Worm (Caenorhabditis elegans) whole organism, midembryonic: ENCODE results near the gene srx-2.

Experiments
- T22C8.4 ChIP-seq: fragments of 200-800 bp; sonication (Bioruptor generic); IDR thresholded peaks from 2 replicates; pipeline ENCODE4 v1.3.6; 2022; ENCODE audit warnings: missing genetic modification characterization, missing compliant biosample characterization
- cog-1 ChIP-seq: sonication (generic microtip); optimal IDR thresholded peaks from 2 replicates; lab custom pipeline; 2016; ENCODE audit warnings: missing genetic modification characterization, missing compliant biosample characterization
- flt-1 ChIP-seq: fragments of 200-800 bp; sonication (Bioruptor generic); IDR thresholded peaks from 2 replicates; pipeline ENCODE4 v1.3.6; 2022; ENCODE audit warnings: missing genetic modification characterization, missing compliant biosample characterization
- klf-2 ChIP-seq: fragments of 200-800 bp; sonication (Bioruptor generic); conservative IDR thresholded peaks from 2 replicates; pipeline ENCODE4 v1.3.6; 2022; ENCODE audit warnings: missing genetic modification reagents, missing genetic modification characterization, missing compliant biosample characterization
- med-1 ChIP-seq: sonication (generic microtip); optimal IDR thresholded peaks from 2 replicates; lab custom pipeline; 2017; ENCODE audit warnings: missing genetic modification characterization, mild to moderate bottlenecking, missing compliant biosample characterization, antibody characterized with exemption, missing genetic modification reagents; ENCODE audit not compliant: insufficient read depth
- ref-1 ChIP-seq: fragments of 200-800 bp; sonication (Bioruptor generic); conservative IDR thresholded peaks from 2 replicates; pipeline ENCODE4 v1.3.6; 2022; ENCODE audit warnings: missing genetic modification reagents, missing genetic modification characterization, missing compliant biosample characterization
- tab-1 ChIP-seq: fragments of 200-800 bp; sonication (Bioruptor generic); IDR thresholded peaks from 2 replicates; pipeline ENCODE4 v1.3.6; 2022; ENCODE audit warnings: missing genetic modification characterization, missing compliant biosample characterization
- ztf-23 ChIP-seq: fragments of 200-800 bp; sonication (Bioruptor generic); IDR thresholded peaks from 2 replicates; pipeline ENCODE4 v1.3.6; 2022; ENCODE audit warnings: missing genetic modification reagents, missing genetic modification characterization, missing compliant biosample characterization
- ztf-29 ChIP-seq: fragments of 200-800 bp; sonication (Bioruptor generic); IDR thresholded peaks from 2 replicates; pipeline ENCODE4 v1.3.6; 2022; ENCODE audit warnings: missing genetic modification reagents, missing genetic modification characterization, missing compliant biosample characterization

Gene srx-2

DNA sequence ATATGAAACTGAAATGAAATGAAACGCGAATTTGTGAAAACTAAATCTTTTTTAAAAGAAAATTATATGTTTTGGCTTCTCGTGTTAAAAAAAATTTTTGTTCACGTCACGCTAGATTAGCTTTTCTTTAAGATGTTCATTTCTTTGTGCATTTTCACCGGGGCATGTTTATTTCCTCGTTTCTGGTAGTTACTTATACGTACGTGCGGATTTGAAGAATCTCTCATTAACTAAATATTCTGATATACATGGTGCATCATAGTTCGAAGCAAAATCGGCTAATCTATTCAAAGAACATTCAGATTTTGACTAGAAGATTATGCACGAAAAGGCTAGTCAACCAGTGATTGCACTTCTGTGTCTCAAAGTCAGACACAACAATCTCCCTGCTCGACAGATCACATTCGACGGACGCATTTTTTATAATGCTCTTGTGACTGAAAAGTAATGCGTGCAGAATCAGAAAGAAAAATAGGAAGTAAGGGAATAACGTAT is 38.3 kb downstream of the srx-2 start, which contains the start of gene C25E10.17:
TSS of gene C25E10.17 (minus strand) at position 51 of the 495 bp plus-strand sequence.
- TF ChIP-seq ztf-29 (GFP tag; lab: Robert Waterston, UW), result no peak
- TF ChIP-seq tab-1 (GFP tag; lab: Robert Waterston, UW), result no peak
- TF ChIP-seq ztf-23 (GFP tag; lab: Robert Waterston, UW), result no peak
- no peak for TF ChIP-seq med-1
- no peak for TF ChIP-seq klf-2 (GFP tag; lab: Robert Waterston, UW)
- TF ChIP-seq ref-1 (GFP tag; lab: Robert Waterston, UW), result no peak
- TF ChIP-seq T22C8.4 (GFP tag; lab: Robert Waterston, UW), result no peak
- no peak for TF ChIP-seq flt-1 (GFP tag; lab: Robert Waterston, UW)
- no peak for TF ChIP-seq cog-1 (tag; lab: Kevin White, UChicago)

DNA sequence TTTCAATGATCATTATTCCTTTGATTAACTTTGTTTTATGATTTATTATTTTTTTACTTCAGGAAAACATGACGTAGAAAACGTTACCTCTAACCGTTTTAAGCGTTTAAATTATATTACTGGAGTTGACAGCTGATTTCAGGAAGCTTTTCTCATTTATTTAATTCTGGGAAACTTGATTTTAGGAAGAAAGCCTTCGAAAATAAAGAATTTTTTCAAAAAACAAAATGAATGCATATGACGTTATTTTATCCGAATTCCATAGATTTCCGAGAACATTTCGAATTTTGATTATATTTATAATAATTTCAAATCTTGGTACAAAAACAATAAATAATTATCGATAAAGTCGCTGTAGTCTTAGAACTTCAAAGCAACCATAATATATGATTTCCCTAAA is 40.0 kb downstream of the srx-2 start:
- TF ChIP-seq tab-1 (GFP tag; lab: Robert Waterston, UW) (no peak), klf-2 (GFP tag; lab: Robert Waterston, UW) (no peak), ref-1 (GFP tag; lab: Robert Waterston, UW) (no peak)

- TF ChIP-seq med-1, result no peak
Measured at ce11 chrV:9051100-9051499, 41.8 kb downstream of the srx-2 start, which contains the start of gene C25E10.7. C25E10.7 (minus strand) TSS chrV:9051200.

ce11 chrV:9053235-9053634 is 44.0 kb downstream of the srx-2 start:
- TF ChIP-seq flt-1 (GFP tag; lab: Robert Waterston, UW), result no peak
- TF ChIP-seq ztf-23 (GFP tag; lab: Robert Waterston, UW), result no peak
- no peak for TF ChIP-seq T22C8.4 (GFP tag; lab: Robert Waterston, UW)
- TF ChIP-seq cog-1 (tag; lab: Kevin White, UChicago), result no peak
- TF ChIP-seq med-1, result no peak
- TF ChIP-seq ref-1 (GFP tag; lab: Robert Waterston, UW), result no peak
- TF ChIP-seq tab-1 (GFP tag; lab: Robert Waterston, UW), result no peak
- TF ChIP-seq klf-2 (GFP tag; lab: Robert Waterston, UW), result no peak
- TF ChIP-seq ztf-29 (GFP tag; lab: Robert Waterston, UW), result no peak

DNA sequence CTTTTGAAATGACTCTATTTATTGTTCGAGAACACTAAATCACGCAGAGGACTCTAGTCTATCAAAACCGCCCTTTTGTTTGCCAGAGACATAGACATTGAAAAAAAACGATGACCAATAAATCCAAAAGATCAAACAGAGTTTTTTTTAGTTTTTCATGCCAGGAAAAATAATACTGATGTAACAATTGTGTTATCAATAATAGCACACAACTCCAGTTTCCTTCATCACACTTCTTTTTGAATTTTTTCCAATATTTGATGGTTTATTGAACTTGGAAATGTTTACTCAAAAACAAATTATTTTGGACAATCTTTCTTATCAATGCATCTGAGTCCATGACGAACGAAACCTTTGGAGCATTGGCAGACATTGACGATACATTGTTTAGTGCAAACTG is 44.7 kb downstream of the srx-2 start, which contains the start of gene C25E10.8:
TSS of gene C25E10.8 (minus strand) at position 101 of the 400 bp plus-strand sequence.
- TF ChIP-seq ztf-29 (GFP tag; lab: Robert Waterston, UW), result no peak
- TF ChIP-seq ztf-23 (GFP tag; lab: Robert Waterston, UW), result no peak
- no peak for TF ChIP-seq ref-1 (GFP tag; lab: Robert Waterston, UW)
- no peak for TF ChIP-seq tab-1 (GFP tag; lab: Robert Waterston, UW)
- TF ChIP-seq T22C8.4 (GFP tag; lab: Robert Waterston, UW), result no peak
- TF ChIP-seq klf-2 (GFP tag; lab: Robert Waterston, UW), result no peak
- no peak for TF ChIP-seq cog-1 (tag; lab: Kevin White, UChicago)
- no peak for TF ChIP-seq flt-1 (GFP tag; lab: Robert Waterston, UW)
- no peak for TF ChIP-seq med-1

- TF ChIP-seq flt-1 (GFP tag; lab: Robert Waterston, UW) (no peak), cog-1 (tag; lab: Kevin White, UChicago) (no peak), ref-1 (GFP tag; lab: Robert Waterston, UW) (no peak), ztf-23 (GFP tag; lab: Robert Waterston, UW) (no peak)
Measured at ce11 chrV:9054771-9055170, 45.5 kb downstream of the srx-2 start, which contains the start of gene swm-1. swm-1 (minus strand) TSS chrV:9054871.

DNA sequence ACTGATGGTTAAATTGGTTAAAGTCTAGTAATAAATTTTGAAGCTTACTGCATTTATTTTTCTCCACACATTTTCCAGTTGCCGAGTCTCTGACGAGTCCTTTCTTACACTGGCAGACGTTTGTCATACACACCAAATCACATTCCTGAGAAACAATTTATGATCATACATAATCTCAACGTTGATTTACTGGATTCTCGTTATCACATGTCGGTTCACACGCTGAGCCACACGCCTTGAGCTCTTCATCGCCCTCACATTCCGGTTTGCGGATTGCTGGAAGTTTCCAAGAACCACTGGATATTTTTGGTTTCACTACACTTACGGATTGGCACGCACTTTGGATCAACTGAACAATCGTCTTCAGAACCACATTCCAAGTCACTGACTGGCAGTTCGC is 46.4 kb downstream of the srx-2 start:
- no peak for TF ChIP-seq klf-2 (GFP tag; lab: Robert Waterston, UW)
- no peak for TF ChIP-seq med-1
- TF ChIP-seq flt-1 (GFP tag; lab: Robert Waterston, UW), result no peak
- TF ChIP-seq ztf-29 (GFP tag; lab: Robert Waterston, UW), result no peak
- no peak for TF ChIP-seq ztf-23 (GFP tag; lab: Robert Waterston, UW)
- no peak for TF ChIP-seq ref-1 (GFP tag; lab: Robert Waterston, UW)
- TF ChIP-seq T22C8.4 (GFP tag; lab: Robert Waterston, UW), result no peak
- TF ChIP-seq cog-1 (tag; lab: Kevin White, UChicago), result no peak
- no peak for TF ChIP-seq tab-1 (GFP tag; lab: Robert Waterston, UW)

- no peak for TF ChIP-seq med-1
- no peak for TF ChIP-seq ztf-29 (GFP tag; lab: Robert Waterston, UW)
- no peak for TF ChIP-seq klf-2 (GFP tag; lab: Robert Waterston, UW)
- no peak for TF ChIP-seq ref-1 (GFP tag; lab: Robert Waterston, UW)
- no peak for TF ChIP-seq flt-1 (GFP tag; lab: Robert Waterston, UW)
- no peak for TF ChIP-seq tab-1 (GFP tag; lab: Robert Waterston, UW)
- no peak for TF ChIP-seq cog-1 (tag; lab: Kevin White, UChicago)
- no peak for TF ChIP-seq T22C8.4 (GFP tag; lab: Robert Waterston, UW)
- no peak for TF ChIP-seq ztf-23 (GFP tag; lab: Robert Waterston, UW)
Measured at ce11 chrV:9056253-9056652, 47.0 kb downstream of the srx-2 start, which contains the start of gene C25E10.10. C25E10.10 (minus strand) TSS chrV:9056353.

ce11 chrV:9058627-9059026 is 49.4 kb downstream of the srx-2 start, which contains the start of gene C25E10.11:
C25E10.11 (minus strand) TSS chrV:9058727.
- TF ChIP-seq ztf-23 (GFP tag; lab: Robert Waterston, UW) (no peak), med-1 (no peak), klf-2 (GFP tag; lab: Robert Waterston, UW) (no peak), cog-1 (tag; lab: Kevin White, UChicago) (no peak), flt-1 (GFP tag; lab: Robert Waterston, UW) (no peak), T22C8.4 (GFP tag; lab: Robert Waterston, UW) (no peak), ref-1 (GFP tag; lab: Robert Waterston, UW) (no peak), tab-1 (GFP tag; lab: Robert Waterston, UW) (no peak), ztf-29 (GFP tag; lab: Robert Waterston, UW) (no peak)

DNA sequence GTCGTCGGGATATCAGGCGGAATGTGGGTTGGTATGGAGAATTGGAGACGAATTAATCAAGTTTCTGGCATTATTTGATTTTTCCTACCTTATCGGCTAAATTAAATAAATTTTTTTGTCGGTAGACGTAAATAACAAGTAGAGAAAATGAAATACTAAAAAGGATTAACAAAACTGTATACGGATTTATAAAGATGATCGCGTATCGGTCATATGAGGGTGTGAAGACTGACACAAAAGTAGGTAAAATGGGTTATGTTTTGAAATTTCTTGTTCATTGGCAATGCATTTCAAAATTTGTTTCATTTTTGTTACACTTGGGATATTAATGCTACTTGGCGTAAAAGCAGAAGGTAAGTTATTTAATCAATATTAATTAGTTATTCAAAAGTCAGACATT is 50.2 kb downstream of the srx-2 start, which contains the start of the genes C25E10.16 and C25E10.13:
TSS of gene C25E10.16 (minus strand) at position 101 of the 400 bp plus-strand sequence.
TSS of gene C25E10.13 (plus strand) at position 256 of the 400 bp plus-strand sequence.
- TF ChIP-seq med-1 (no peak), ztf-29 (GFP tag; lab: Robert Waterston, UW) (no peak), tab-1 (GFP tag; lab: Robert Waterston, UW) (no peak), ztf-23 (GFP tag; lab: Robert Waterston, UW) (no peak), T22C8.4 (GFP tag; lab: Robert Waterston, UW) (no peak), cog-1 (tag; lab: Kevin White, UChicago) (no peak), klf-2 (GFP tag; lab: Robert Waterston, UW) (no peak), flt-1 (GFP tag; lab: Robert Waterston, UW) (no peak), ref-1 (GFP tag; lab: Robert Waterston, UW) (no peak)
